Fruit fly (Drosophila melanogaster): ENCODE data around the gene Strump.
A peak's percentile ranks its signal among the peaks of the same experiment; 100 is the strongest.

The Strump gene

dm6 chr3L:16168503-16169189 lies 46.8 kb downstream of the Strump start:
- TF ChIP-seq bsh (GFP tag; optimal IDR thresholded peaks at IDR 0.05), result peak in 1 of 2 experiments; percentile 10
- TF ChIP-seq Atf-2 (GFP tag; optimal IDR thresholded peaks at IDR 0.05), result no peak
- peak; percentile 22 for TF ChIP-seq gem (tag; optimal IDR thresholded peaks at IDR 0.05)
- no peak for TF ChIP-seq dmrt99B (tag; optimal IDR thresholded peaks at IDR 0.05)
- no peak for TF ChIP-seq exex (tag; optimal IDR thresholded peaks at IDR 0.05)
- no peak for TF ChIP-seq Oli (tag; optimal IDR thresholded peaks at IDR 0.05)
- no peak for TF ChIP-seq sug (tag; optimal IDR thresholded peaks at IDR 0.05)
- TF ChIP-seq Med (GFP tag), result peak; percentile 50
- TF ChIP-seq CG15696 (tag; optimal IDR thresholded peaks at IDR 0.05), result no peak
- TF ChIP-seq Asciz (GFP tag; optimal IDR thresholded peaks at IDR 0.05), result peak; percentile 19
- no peak for TF ChIP-seq CG10543 (GFP tag; optimal IDR thresholded peaks at IDR 0.05)
- no peak for TF ChIP-seq CG4424 (GFP tag; optimal IDR thresholded peaks at IDR 0.05)
- TF ChIP-seq ham (GFP tag; IDR thresholded peaks at IDR 0.05), result 0 out of 2 replicates have a peak, but pooled peaks have one; percentile 21
- TF ChIP-seq CG7556 (GFP tag; optimal IDR thresholded peaks at IDR 0.05), result no peak
- TF ChIP-seq otp (GFP tag; IDR thresholded peaks at IDR 0.05), result no peak
- TF ChIP-seq kah (GFP tag; optimal IDR thresholded peaks at IDR 0.05), result no peak
- TF ChIP-seq Six4 (GFP tag; optimal IDR thresholded peaks at IDR 0.05), result no peak
- TF ChIP-seq phol (tag; optimal IDR thresholded peaks at IDR 0.05), result peak; percentile 3
- no peak for TF ChIP-seq CG6683 (GFP tag; optimal IDR thresholded peaks at IDR 0.05)
- TF ChIP-seq CG10267 (tag; optimal IDR thresholded peaks at IDR 0.05), result no peak
- no peak for TF ChIP-seq so (GFP tag; IDR thresholded peaks at IDR 0.05)
- TF ChIP-seq bab2 (GFP tag; optimal IDR thresholded peaks at IDR 0.05), result no peak
- no peak for TF ChIP-seq CG11398 (GFP tag; optimal IDR thresholded peaks at IDR 0.05)
- TF ChIP-seq CG9932 (GFP tag; IDR thresholded peaks at IDR 0.05), result no peak
- no peak for TF ChIP-seq tio (GFP tag; optimal IDR thresholded peaks at IDR 0.05)
- TF ChIP-seq CG7928 (GFP tag; optimal IDR thresholded peaks at IDR 0.05), result no peak
- no peak for TF ChIP-seq run (tag; optimal IDR thresholded peaks at IDR 0.05)
- no peak for TF ChIP-seq Elba2 (GFP tag; optimal IDR thresholded peaks at IDR 0.05)
- 0 out of 2 replicates have a peak, but pooled peaks have one; percentile 12 for TF ChIP-seq CG31441 (GFP tag; IDR thresholded peaks at IDR 0.05)
- TF ChIP-seq CG11456 (GFP tag; IDR thresholded peaks at IDR 0.05), result 0 out of 3 replicates have a peak, but pooled peaks have one; percentile 25
- TF ChIP-seq shn (GFP tag; optimal IDR thresholded peaks at IDR 0.05), result no peak
- no peak for TF ChIP-seq sr (GFP tag; IDR thresholded peaks at IDR 0.05)
- TF ChIP-seq dm (GFP tag; optimal IDR thresholded peaks at IDR 0.05), result no peak
- TF ChIP-seq sob (GFP tag; IDR thresholded peaks at IDR 0.05), result 0 out of 2 replicates have a peak, but pooled peaks have one; percentile 13
- TF ChIP-seq crp (GFP tag; optimal IDR thresholded peaks at IDR 0.05), result no peak
- no peak for TF ChIP-seq CG9609 (GFP tag; optimal IDR thresholded peaks at IDR 0.05)
- peak in 1 of 2 experiments; percentile 4 for TF ChIP-seq Hr51 (GFP tag; optimal IDR thresholded peaks at IDR 0.05)
- TF ChIP-seq CG8388 (GFP tag; optimal IDR thresholded peaks at IDR 0.05), result no peak
- TF ChIP-seq nmo (GFP tag; optimal IDR thresholded peaks at IDR 0.05), result no peak
- peak; percentile 27 for TF ChIP-seq CG18262 (tag; optimal IDR thresholded peaks at IDR 0.05)
- TF ChIP-seq CG9817 (tag; optimal IDR thresholded peaks at IDR 0.05), result no peak
- TF ChIP-seq zfh1 (GFP tag; IDR thresholded peaks at IDR 0.05), result no peak
- TF ChIP-seq CG9727 (GFP tag; optimal IDR thresholded peaks at IDR 0.05), result no peak
- no peak for TF ChIP-seq Bgb (GFP tag; IDR thresholded peaks at IDR 0.05; ENCODE audit: partially characterized antibody)
- no peak for TF ChIP-seq repo (GFP tag; optimal IDR thresholded peaks at IDR 0.05)
- peak; percentile 15 for TF ChIP-seq CG2712 (tag; optimal IDR thresholded peaks at IDR 0.05)
- TF ChIP-seq CG17361 (GFP tag; IDR thresholded peaks at IDR 0.05), result 0 out of 3 replicates have a peak, but pooled peaks have one; percentile 19
- TF ChIP-seq ATbp (GFP tag; optimal IDR thresholded peaks at IDR 0.05), result peak; percentile 1
- no peak for TF ChIP-seq Neu2 (GFP tag; optimal IDR thresholded peaks at IDR 0.05; ENCODE audit: borderline replicate concordance)
